Fruit fly (Drosophila melanogaster): Measurements from ENCODE around the gene Cp15.

DNA sequence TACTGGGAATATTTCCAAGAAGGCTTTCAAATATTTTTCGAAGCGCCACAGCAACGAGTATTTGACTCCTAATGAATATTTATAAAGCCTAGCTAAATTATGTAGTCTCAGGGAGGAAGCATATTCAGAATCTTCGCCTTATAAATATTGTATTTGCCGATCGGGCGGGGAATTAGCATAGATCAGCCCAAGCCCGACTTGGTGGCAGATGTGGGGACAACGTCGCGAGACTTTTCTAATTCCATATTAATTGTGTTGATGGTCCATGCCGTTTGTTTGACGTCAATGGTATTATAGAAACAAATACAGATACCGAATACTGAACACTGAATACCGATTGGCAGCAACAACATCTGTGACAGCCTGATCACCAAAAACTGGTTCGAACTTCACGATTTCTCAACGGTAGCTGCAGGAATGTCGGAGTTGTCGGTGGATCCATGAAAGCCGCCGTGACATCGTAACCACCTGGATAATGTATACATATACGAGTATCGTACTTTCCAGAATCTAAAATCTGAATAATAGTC lies 24.5 kb upstream of the Cp15 start:
- TF ChIP-seq gsb-n (tag; optimal IDR thresholded peaks at IDR 0.05), result no peak
- no peak for TF ChIP-seq ato (GFP tag; IDR thresholded peaks at IDR 0.05; ENCODE audit: partially characterized antibody)
- TF ChIP-seq CG8944 (GFP tag; optimal IDR thresholded peaks at IDR 0.05), result no peak
- no peak for TF ChIP-seq CG5180 (GFP tag; optimal IDR thresholded peaks at IDR 0.05)
- TF ChIP-seq ftz-f1 (GFP tag; optimal IDR thresholded peaks at IDR 0.05), result no peak
- no peak for TF ChIP-seq Rx (GFP tag; IDR thresholded peaks at IDR 0.05)
- TF ChIP-seq CG17802 (tag; optimal IDR thresholded peaks at IDR 0.05), result no peak
- TF ChIP-seq psq (GFP tag; optimal IDR thresholded peaks at IDR 0.05), result no peak
- TF ChIP-seq CG6654 (GFP tag; optimal IDR thresholded peaks at IDR 0.05), result no peak
- TF ChIP-seq MESR4 (GFP tag; optimal IDR thresholded peaks at IDR 0.05), result no peak

All from whole organism, embryonic.